Fruit fly (Drosophila melanogaster): ENCODE results near the gene CG31917.

- TF ChIP-seq HLH106 (tag; optimal IDR thresholded peaks at IDR 0.05) (peak; percentile 95), usp (GFP tag; optimal IDR thresholded peaks at IDR 0.05) (no peak), Mio (GFP tag; optimal IDR thresholded peaks at IDR 0.05) (peak; percentile 68), h (GFP tag; optimal IDR thresholded peaks at IDR 0.05) (peak; percentile 97), Rel (GFP tag; optimal IDR thresholded peaks at IDR 0.05) (no peak), Rel (tag; optimal IDR thresholded peaks at IDR 0.05) (peak; percentile 81), Hr78 (GFP tag; optimal IDR thresholded peaks at IDR 0.05) (no peak), pan (optimal IDR thresholded peaks at IDR 0.05) (no peak), fru (GFP tag; optimal IDR thresholded peaks at IDR 0.05) (peak; percentile 96), GATAd (GFP tag; optimal IDR thresholded peaks at IDR 0.05) (no peak), ey (GFP tag; optimal IDR thresholded peaks at IDR 0.05) (peak; percentile 92), Abd-B (GFP tag; optimal IDR thresholded peaks at IDR 0.05) (no peak), Dfd (GFP tag; optimal IDR thresholded peaks at IDR 0.05) (no peak), N (GFP tag; optimal IDR thresholded peaks at IDR 0.05) (no peak)
Measured at dm6 chr2L:4976988-4977551, 33.6 kb downstream of the CG31917 start, which contains the start of the genes Gmd and CG3792.

Data from whole organism, wandering third instar larva.